Worm (Caenorhabditis elegans) whole organism, dauer: ENCODE data around the gene cpna-5.

Experiments used
- unc-62 ChIP-seq: sonication (generic microtip); optimal IDR thresholded peaks from 2 replicates; lab custom pipeline; 2017; ENCODE audit warnings: missing biosample characterization, missing genetic modification reagents, missing genetic modification characterization

Gene cpna-5

DNA sequence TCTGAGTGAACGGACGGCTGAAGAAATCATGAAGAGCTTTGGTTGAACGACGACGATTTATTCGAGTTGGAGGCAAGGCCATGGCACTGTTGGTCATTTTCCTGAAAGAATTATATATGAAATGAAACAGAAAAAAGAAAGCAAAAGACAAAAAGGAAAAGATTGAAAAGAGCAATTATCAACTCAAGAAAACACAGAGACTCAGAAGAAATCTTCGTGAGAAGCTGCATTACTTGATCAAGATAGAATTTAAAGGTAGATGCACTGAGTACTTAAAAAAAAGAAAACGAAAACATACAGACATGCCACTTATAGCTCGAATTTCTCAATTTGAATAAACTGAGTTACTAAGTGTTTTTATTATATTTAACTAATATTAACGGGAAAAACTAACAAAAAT, at the start of gene cpna-5:
Gene cpna-5, minus strand, starts transcription at position 101 of the 400 bp plus-strand sequence.
- no peak for TF ChIP-seq unc-62 (GFP tag; lab: Kevin White, UChicago)

- no peak for TF ChIP-seq unc-62 (GFP tag; lab: Kevin White, UChicago)
These were observed 47.1 kb upstream of the cpna-5 start, which contains the start of gene srh-39 for ce11 chrII:7765456-7765855. Gene srh-39 (minus strand): TSS chrII:7765556.

DNA sequence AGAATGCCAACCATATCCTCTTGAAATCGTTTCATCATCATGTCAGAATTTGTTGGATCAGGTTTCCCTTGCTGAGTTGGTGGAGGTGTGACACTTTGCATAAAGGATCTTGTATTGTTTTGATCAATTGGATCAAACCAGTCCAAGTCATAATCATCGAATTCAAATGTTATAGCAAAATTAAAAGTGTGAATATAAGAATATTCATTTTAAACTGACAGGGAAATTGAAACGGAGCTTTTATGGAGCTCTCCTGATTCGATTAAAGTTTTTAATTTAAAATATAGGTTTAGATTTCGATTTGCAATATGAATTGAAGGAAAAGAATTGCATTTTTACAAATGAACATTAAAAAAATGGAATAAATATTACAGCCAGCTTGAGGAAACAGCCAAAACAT, 45.2 kb upstream of the cpna-5 start, which contains the start of gene B0228.9:
Gene B0228.9, minus strand, starts transcription at position 101 of the 400 bp plus-strand sequence.
- TF ChIP-seq unc-62 (GFP tag; lab: Kevin White, UChicago): no peak

DNA sequence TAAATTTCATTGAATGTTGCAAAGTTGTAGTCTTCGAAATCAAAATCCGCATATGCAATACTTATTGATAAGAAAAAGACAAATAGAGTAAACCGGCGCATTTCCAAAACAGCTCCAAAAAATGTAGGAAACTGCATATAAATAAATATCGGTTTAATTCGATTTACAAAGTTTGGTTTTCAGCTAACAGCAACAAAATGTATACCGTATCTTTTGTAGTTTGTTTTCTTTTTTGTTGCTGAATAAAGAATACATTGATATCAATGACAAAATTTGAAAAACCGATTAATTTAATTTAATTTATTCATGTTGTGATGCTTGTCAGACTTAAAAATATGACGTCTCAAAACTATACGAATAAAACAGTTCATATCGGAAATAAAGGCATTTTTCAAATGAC, 43.0 kb upstream of the cpna-5 start, which contains the start of gene B0228.8:
Gene B0228.8, minus strand, starts transcription at position 101 of the 400 bp plus-strand sequence.
- no peak for TF ChIP-seq unc-62 (GFP tag; lab: Kevin White, UChicago)

- TF ChIP-seq unc-62 (GFP tag; lab: Kevin White, UChicago): no peak
These were observed 40.2 kb upstream of the cpna-5 start, which contains the start of gene B0228.7 for ce11 chrII:7758397-7759135. Gene B0228.7 (minus strand): TSS chrII:7759023.

- TF ChIP-seq unc-62 (GFP tag; lab: Kevin White, UChicago): no peak
These were observed 38.4 kb upstream of the cpna-5 start for ce11 chrII:7756810-7757209.

DNA sequence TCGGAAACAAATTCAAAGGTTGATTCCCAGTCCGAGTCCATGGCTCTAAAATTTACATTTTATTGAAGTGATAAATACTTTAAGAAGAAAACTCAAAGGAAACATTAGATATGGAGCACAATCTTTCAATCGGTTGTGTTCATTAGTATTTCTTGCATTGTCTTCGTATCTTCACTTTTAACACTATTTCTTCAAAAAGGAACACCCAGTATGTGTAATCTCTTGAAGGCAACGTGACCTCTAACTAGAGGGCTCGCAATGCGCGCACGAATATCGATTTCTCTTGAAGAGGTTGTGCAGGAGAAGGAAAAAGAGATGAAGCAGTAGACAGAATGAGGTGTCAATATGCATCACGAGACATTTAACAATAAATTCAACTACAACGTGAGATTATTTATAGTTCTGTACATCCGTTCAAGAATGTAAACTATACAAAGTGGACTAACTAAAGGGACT, 36.8 kb upstream of the cpna-5 start, which contains the start of the genes B0228.6 and B0228.1:
Gene B0228.6, minus strand, starts transcription at position 51 of the 456 bp plus-strand sequence.
Gene B0228.1, plus strand, starts transcription at position 228 of the 456 bp plus-strand sequence.
- TF ChIP-seq unc-62 (GFP tag; lab: Kevin White, UChicago): no peak

DNA sequence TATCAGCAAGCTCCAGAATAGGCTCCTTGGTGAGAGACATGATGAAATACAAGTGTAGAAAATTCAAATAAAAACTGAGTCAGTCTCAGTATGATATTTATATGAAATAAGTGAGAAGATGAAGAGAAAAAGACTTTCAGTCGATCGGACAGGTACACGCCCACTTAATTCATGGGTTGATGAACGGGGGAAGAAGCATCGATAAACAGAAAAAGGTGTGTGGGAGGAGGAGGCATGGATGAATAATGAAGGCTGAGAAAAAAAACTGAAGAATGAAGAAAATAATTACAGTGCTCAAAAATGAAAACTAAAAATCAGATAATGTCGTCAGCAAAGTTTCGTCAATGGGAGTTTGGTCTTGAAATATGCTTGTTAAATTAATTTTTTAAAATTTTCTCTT, 35.1 kb upstream of the cpna-5 start, which contains the start of gene trx-1:
Gene trx-1, minus strand, starts transcription at position 101 of the 400 bp plus-strand sequence.
- TF ChIP-seq unc-62 (GFP tag; lab: Kevin White, UChicago): no peak

DNA sequence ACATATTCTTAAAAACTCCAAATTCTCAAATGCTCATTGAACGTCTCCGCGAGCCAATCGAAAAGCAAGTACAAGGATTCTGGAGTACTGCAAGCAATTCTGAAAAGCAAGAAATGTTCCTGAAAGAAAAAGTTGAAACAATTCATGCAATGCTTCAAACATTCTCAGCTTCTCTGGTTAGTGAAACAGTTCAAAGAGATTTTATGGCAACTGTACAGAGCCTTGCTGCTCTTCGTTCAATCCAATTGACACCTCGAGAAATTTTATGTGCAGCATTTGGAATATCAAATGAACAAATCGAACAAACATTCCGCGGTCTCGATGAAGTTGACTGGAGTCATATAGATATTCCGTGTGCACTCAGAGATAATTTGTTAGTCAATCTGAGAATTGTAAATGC, 18.3 kb upstream of the cpna-5 start:
- TF ChIP-seq unc-62 (GFP tag; lab: Kevin White, UChicago): no peak

DNA sequence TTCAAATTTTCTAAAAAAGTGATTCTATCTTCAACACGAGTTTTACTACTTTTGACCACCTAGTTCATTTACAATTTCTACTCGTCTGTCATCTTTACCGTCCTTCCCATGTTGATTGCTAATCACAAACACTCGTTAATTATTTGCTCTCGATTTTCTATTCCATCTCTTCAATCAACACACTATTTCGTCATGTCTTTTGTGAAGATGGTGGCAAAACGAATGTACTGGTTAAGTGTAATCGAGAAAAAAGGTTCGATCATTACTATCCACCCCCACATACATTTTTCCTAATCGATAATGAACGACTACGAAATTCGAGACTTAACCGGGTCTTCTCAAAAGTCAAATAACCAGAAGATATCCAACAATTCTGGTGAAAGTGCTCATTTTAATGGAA, 6.2 kb upstream of the cpna-5 start, which contains the start of gene cpna-2:
Gene cpna-2, plus strand, starts transcription at position 301 of the 400 bp plus-strand sequence.
- TF ChIP-seq unc-62 (GFP tag; lab: Kevin White, UChicago): no peak

ce11 chrII:7722784-7723183, 4.4 kb upstream of the cpna-5 start:
- no peak for TF ChIP-seq unc-62 (GFP tag; lab: Kevin White, UChicago)

DNA sequence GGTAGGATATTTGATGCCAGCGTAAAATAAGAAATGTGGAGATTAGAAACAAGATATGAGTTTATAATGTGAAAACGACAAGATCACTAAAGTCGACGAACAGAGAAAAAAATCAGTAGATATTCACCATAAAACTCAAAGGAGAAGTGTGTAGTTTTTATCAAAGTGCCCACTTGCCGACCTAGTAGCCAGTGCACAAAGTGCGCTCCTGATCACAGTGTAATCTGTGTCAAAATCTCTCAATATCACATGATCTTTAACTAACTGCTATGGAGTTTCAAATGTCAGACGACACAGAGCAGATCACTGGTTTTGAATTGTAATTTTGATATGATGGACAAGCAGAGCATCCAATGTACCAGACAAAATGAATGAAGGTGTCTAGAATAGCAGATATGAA, 2.1 kb upstream of the cpna-5 start:
- TF ChIP-seq unc-62 (GFP tag; lab: Kevin White, UChicago): no peak

ce11 chrII:7719039-7719438, 648 bp upstream of the cpna-5 start:
- no peak for TF ChIP-seq unc-62 (GFP tag; lab: Kevin White, UChicago)

- no peak for TF ChIP-seq unc-62 (GFP tag; lab: Kevin White, UChicago)
These were observed 2.3 kb downstream of the cpna-5 start for ce11 chrII:7716112-7716511.

DNA sequence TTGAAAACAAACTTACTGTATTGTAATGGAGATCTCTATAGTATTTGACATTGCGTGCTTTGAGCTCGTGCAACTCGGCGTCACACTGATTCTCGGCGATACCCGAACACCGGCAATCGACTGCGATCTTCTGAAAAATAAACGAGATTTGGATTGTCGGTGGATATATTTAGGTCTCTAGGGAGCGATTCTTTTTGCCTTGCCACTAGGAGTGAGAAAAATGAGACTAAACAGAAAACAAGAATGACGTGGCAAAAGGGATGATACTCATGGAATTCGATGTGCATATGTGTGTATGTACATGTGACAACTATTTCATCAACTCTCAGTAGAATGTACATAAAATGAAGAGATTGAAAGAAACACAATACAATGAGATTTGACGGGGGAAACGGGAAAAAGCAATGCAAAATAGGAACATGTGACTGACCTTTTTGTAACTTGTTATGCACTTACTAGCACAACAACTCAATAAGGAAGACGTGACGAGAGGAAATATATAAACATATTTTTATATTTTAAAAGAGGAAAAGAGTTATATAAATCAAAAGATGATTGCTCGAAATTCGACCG, 3.7 kb downstream of the cpna-5 start:
- no peak for TF ChIP-seq unc-62 (GFP tag; lab: Kevin White, UChicago)

DNA sequence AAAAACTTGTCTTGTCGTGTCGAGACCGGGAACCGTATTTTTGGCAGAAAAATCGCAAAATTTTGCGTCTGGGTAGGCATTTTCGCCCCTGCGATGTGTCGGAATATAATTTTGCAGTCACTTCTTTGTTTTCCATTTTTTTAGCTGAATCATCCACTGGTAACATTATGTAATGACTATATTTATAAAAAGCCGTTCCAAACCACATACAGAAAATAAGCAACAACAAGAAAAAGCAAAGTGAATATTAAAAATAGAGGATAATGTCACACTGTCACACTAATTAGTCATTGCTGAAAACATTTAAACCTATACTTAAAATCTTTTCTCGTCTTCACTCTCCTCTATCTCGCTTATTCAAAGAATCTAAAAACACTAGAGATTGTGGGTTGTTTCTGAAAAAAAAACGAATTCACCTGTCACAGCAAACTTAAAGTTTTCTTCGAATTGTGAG, 9.1 kb downstream of the cpna-5 start, which contains the start of gene sre-1:
Gene sre-1, plus strand, starts transcription at position 404 of the 454 bp plus-strand sequence.
- TF ChIP-seq unc-62 (GFP tag; lab: Kevin White, UChicago): no peak
